Fruit fly (Drosophila melanogaster): ENCODE measurements around the gene Slc25A46b.
A peak's percentile ranks its signal among the peaks of the same experiment; 100 is the strongest.

Slc25A46b gene

DNA sequence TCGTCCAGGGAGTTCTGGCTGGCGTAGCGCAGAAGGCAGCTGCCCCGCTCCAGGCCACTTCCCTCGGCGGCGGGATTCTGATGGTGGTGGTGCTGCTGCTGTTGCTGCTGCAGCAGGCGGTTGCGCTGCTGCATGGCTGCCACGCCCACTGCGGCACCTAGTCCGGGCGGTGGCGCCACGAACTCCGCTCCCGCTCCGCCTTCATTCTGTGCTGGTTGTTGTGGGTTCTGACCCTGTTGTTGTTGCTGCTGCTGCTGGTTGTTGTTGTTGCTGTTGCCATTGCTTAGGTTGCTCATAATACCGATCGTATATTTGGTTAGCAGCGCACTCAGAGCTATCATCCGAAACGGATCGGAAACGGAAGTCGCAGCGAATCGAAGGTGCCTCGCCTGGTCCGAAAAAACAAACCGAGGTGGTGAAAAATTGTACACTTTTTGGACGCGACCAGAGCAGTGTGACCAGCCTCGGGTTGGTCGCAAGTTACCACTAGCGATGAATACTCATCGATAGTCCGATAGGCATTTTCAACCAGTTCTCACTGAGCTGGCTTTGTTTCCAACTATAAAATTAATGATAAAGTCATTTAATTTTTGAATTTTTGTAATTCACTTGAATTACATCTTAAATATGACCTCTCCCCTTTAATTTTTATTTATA lies 41.4 kb downstream of the Slc25A46b start, which contains the start of gene kel (continued):
- TF ChIP-seq CG14667 (GFP tag; IDR thresholded peaks at IDR 0.05) (no peak), cato (GFP tag; optimal IDR thresholded peaks at IDR 0.05; ENCODE audit: borderline replicate concordance) (no peak), salm (tag; optimal IDR thresholded peaks at IDR 0.05) (no peak), run (tag; optimal IDR thresholded peaks at IDR 0.05) (no peak), Lhr (GFP tag; optimal IDR thresholded peaks at IDR 0.05) (peak; percentile 70), az2 (GFP tag; optimal IDR thresholded peaks at IDR 0.05) (no peak), CG7372 (GFP tag; IDR thresholded peaks at IDR 0.05) (no peak), bcd (GFP tag; optimal IDR thresholded peaks at IDR 0.05) (peak; percentile 42), Hr78 (GFP tag; optimal IDR thresholded peaks at IDR 0.05) (no peak), Awh (GFP tag; IDR thresholded peaks at IDR 0.05) (0 out of 2 replicates have a peak, but pooled peaks have one; percentile 11), gcm (GFP tag; optimal IDR thresholded peaks at IDR 0.05) (no peak), Rx (GFP tag; IDR thresholded peaks at IDR 0.05) (no peak), PHDP (tag; optimal IDR thresholded peaks at IDR 0.05) (peak; percentile 47), Adf1 (GFP tag; IDR thresholded peaks at IDR 0.05) (no peak; the same call in 1 of the 2 replicates), CG11085 (GFP tag; IDR thresholded peaks at IDR 0.05) (peak; percentile 13; the same call in 1 of the 2 replicates), wor (GFP tag; IDR thresholded peaks at IDR 0.05) (no peak), CG12942 (GFP tag; optimal IDR thresholded peaks at IDR 0.05) (peak; percentile 21), Bteb2 (GFP tag; optimal IDR thresholded peaks at IDR 0.05) (no peak), ham (GFP tag; IDR thresholded peaks at IDR 0.05) (no peak), Drgx (GFP tag; IDR thresholded peaks at IDR 0.05) (peak; percentile 49; the same call in 1 of the 2 replicates), CG31365 (tag; optimal IDR thresholded peaks at IDR 0.05) (peak; percentile 58), amos (GFP tag; IDR thresholded peaks at IDR 0.05; ENCODE audit: partially characterized antibody) (peak; percentile 68), CG6765 (GFP tag; optimal IDR thresholded peaks at IDR 0.05) (peak; percentile 60), CG6254 (GFP tag; optimal IDR thresholded peaks at IDR 0.05) (peak; percentile 49), sim (GFP tag; IDR thresholded peaks at IDR 0.05) (0 out of 2 replicates have a peak, but pooled peaks have one; percentile 13), CG7928 (GFP tag; optimal IDR thresholded peaks at IDR 0.05) (no peak), luna (GFP tag; optimal IDR thresholded peaks at IDR 0.05) (no peak), Sox100B (GFP tag; optimal IDR thresholded peaks at IDR 0.05) (no peak), CG32772 (GFP tag; IDR thresholded peaks at IDR 0.05) (no peak), Bdp1 (GFP tag; optimal IDR thresholded peaks at IDR 0.05) (no peak), unc-4 (GFP tag; IDR thresholded peaks at IDR 0.05; ENCODE audit: partially characterized antibody) (peak; percentile 77), tx (GFP tag; optimal IDR thresholded peaks at IDR 0.05) (no peak), CG7839 (tag; optimal IDR thresholded peaks at IDR 0.05) (peak; percentile 40), fu2 (GFP tag; optimal IDR thresholded peaks at IDR 0.05) (no peak), Sry-β (GFP tag; optimal IDR thresholded peaks at IDR 0.05) (no peak), zfh2 (GFP tag; optimal IDR thresholded peaks at IDR 0.05) (peak; percentile 33), unpg (GFP tag; optimal IDR thresholded peaks at IDR 0.05) (peak; percentile 41), CG12236 (GFP tag; optimal IDR thresholded peaks at IDR 0.05) (peak; percentile 13), knrl (GFP tag; IDR thresholded peaks at IDR 0.05; ENCODE audit: partially characterized antibody) (peak; percentile 76), stc (GFP tag; IDR thresholded peaks at IDR 0.05) (0 out of 2 replicates have a peak, but pooled peaks have one; percentile 37), vfl (GFP tag; optimal IDR thresholded peaks at IDR 0.05) (peak; percentile 6), yki (optimal IDR thresholded peaks at IDR 0.05) (no peak), Camta (GFP tag; optimal IDR thresholded peaks at IDR 0.05) (peak; percentile 39), HLH3B (GFP tag; IDR thresholded peaks at IDR 0.05) (peak; percentile 38; the same call in 1 of the 2 replicates), Eip74EF (GFP tag; optimal IDR thresholded peaks at IDR 0.05) (peak in 1 of 2 experiments; percentile 56), CG15479 (GFP tag; optimal IDR thresholded peaks at IDR 0.05) (peak; percentile 31), corto (GFP tag; optimal IDR thresholded peaks at IDR 0.05) (no peak), Doc3 (GFP tag; IDR thresholded peaks at IDR 0.05; ENCODE audit: partially characterized antibody) (peak; percentile 53; the same call in 2 of the 3 replicates), CG6654 (GFP tag; optimal IDR thresholded peaks at IDR 0.05) (no peak)

All from whole organism, embryonic.